Worm (Caenorhabditis elegans) whole organism, L1 larva: ENCODE measurements around the gene R160.5.

Experiments
- C04F5.9 ChIP-seq: sonication (generic microtip); optimal IDR thresholded peaks from 2 replicates; lab custom pipeline; 2016; ENCODE audit warnings: missing genetic modification characterization, missing compliant biosample characterization
- C16A3.4 ChIP-seq: fragments of 150-350 bp; optimal IDR thresholded peaks from 2 replicates; lab custom pipeline; 2014; ENCODE audit warnings: missing biosample characterization, missing genetic modification characterization
- F16B12.6 ChIP-seq: fragments of 150-350 bp; optimal IDR thresholded peaks from 2 replicates; lab custom pipeline; 2014; ENCODE audit warnings: missing biosample characterization, missing genetic modification characterization
- Y116A8C.19 ChIP-seq: sonication (generic microtip); optimal IDR thresholded peaks from 2 replicates; lab custom pipeline; 2016; ENCODE audit warnings: missing compliant biosample characterization, missing genetic modification characterization, borderline replicate concordance
- alr-1 ChIP-seq: fragments of 200-800 bp; sonication (Bioruptor generic); optimal IDR thresholded peaks from 2 replicates; lab custom pipeline; 2018; ENCODE audit warnings: borderline replicate concordance, mild to moderate bottlenecking, missing genetic modification characterization, missing compliant biosample characterization
- ama-1 ChIP-seq: fragments of 150-350 bp; optimal IDR thresholded peaks from 2 replicates; lab custom pipeline; 2014
- blmp-1 ChIP-seq: fragments of 150-350 bp; optimal IDR thresholded peaks from 2 replicates; lab custom pipeline; 2014; ENCODE audit warnings: missing biosample characterization, missing genetic modification characterization
- ceh-63 ChIP-seq: fragments of 200-800 bp; sonication (Bioruptor generic); optimal IDR thresholded peaks from 2 replicates; lab custom pipeline; 2018; ENCODE audit warnings: mild to moderate bottlenecking, missing genetic modification characterization, missing compliant biosample characterization
- ceh-8 ChIP-seq: fragments of 200-800 bp; sonication (Bioruptor generic); optimal IDR thresholded peaks from 2 replicates; lab custom pipeline; 2018; ENCODE audit warnings: mild to moderate bottlenecking, missing genetic modification characterization, moderate library complexity, missing compliant biosample characterization
- ceh-82 ChIP-seq, 3 experiments: fragments of 150-350 bp in 1 of 3; sonication (generic microtip) in 2 of 3; optimal IDR thresholded peaks; 2 replicates each; lab custom pipeline; 2014 to 2017; ENCODE audit warnings: missing biosample characterization in 3 of 3, missing genetic modification characterization in 3 of 3
- ceh-90 ChIP-seq: sonication (generic microtip); optimal IDR thresholded peaks from 2 replicates; lab custom pipeline; 2016; ENCODE audit warnings: missing genetic modification characterization, missing compliant biosample characterization
- dsc-1 ChIP-seq: sonication (generic microtip); optimal IDR thresholded peaks from 2 replicates; lab custom pipeline; 2016; ENCODE audit warnings: mild to moderate bottlenecking, missing genetic modification characterization, missing compliant biosample characterization
- egl-13 ChIP-seq: sonication (generic microtip); optimal IDR thresholded peaks from 2 replicates; lab custom pipeline; 2016; ENCODE audit warnings: missing genotype, missing genetic modification reagents, missing genetic modification characterization, missing compliant biosample characterization
- egl-27 ChIP-seq, 2 experiments: fragments of 150-350 bp in 1 of 2; sonication (generic microtip); optimal IDR thresholded peaks; 3 replicates each; lab custom pipeline; 2017 to 2018; ENCODE audit warnings: missing biosample characterization in 2 of 2, missing genetic modification characterization in 2 of 2, missing genetic modification reagents in 2 of 2
- elt-2 ChIP-seq: sonication (generic microtip); optimal IDR thresholded peaks from 2 replicates; lab custom pipeline; 2016; ENCODE audit warnings: missing genetic modification characterization, mild to moderate bottlenecking, inconsistent platforms, missing compliant biosample characterization, missing genetic modification reagents
- elt-3 ChIP-seq, 6 experiments: fragments of 150-350 bp in 1 of 6; sonication (generic microtip); optimal IDR thresholded peaks; 2 replicates each; lab custom pipeline; 2017 to 2018; ENCODE audit warnings: missing biosample characterization in 6 of 6, missing genetic modification characterization in 6 of 6, inconsistent platforms in 1 of 6
- ets-5 ChIP-seq: fragments of 200-800 bp; sonication (Bioruptor generic); IDR thresholded peaks from 2 replicates; pipeline ENCODE4 v1.3.6; 2022; ENCODE audit warnings: missing genetic modification characterization, missing compliant biosample characterization
- fkh-8 ChIP-seq: sonication (generic microtip); optimal IDR thresholded peaks from 2 replicates; lab custom pipeline; 2016; ENCODE audit warnings: mild to moderate bottlenecking, missing genetic modification characterization, missing compliant biosample characterization
- fos-1 ChIP-seq: fragments of 150-350 bp; optimal IDR thresholded peaks from 2 replicates; lab custom pipeline; 2014; ENCODE audit warnings: missing biosample characterization, missing genetic modification characterization
- grh-1 ChIP-seq: fragments of 200-800 bp; sonication (Bioruptor generic); IDR thresholded peaks from 2 replicates; pipeline ENCODE4 v1.3.6; 2022; ENCODE audit warnings: missing genetic modification reagents, missing genetic modification characterization, missing compliant biosample characterization
- isw-1 ChIP-seq: fragments of 200-800 bp; sonication (Bioruptor generic); IDR thresholded peaks from 2 replicates; pipeline ENCODE4 v1.3.6; 2022; ENCODE audit warnings: missing genetic modification characterization, missing compliant biosample characterization
- jun-1 ChIP-seq: fragments of 150-350 bp; optimal IDR thresholded peaks from 2 replicates; lab custom pipeline; 2014; ENCODE audit warnings: missing biosample characterization, missing genetic modification reagents, missing genetic modification characterization
- lin-14 ChIP-seq: fragments of 200-800 bp; sonication (Bioruptor generic); optimal IDR thresholded peaks from 2 replicates; lab custom pipeline; 2018; ENCODE audit warnings: mild to moderate bottlenecking, missing genetic modification characterization, moderate library complexity, missing compliant biosample characterization
- lin-15B ChIP-seq: fragments of 150-350 bp; sonication (generic microtip); optimal IDR thresholded peaks from 3 replicates; lab custom pipeline; 2014; ENCODE audit warnings: missing biosample characterization, missing genetic modification characterization
- lin-35 ChIP-seq, 2 experiments: fragments of 150-350 bp; optimal IDR thresholded peaks; 2 replicates each; lab custom pipeline; 2014; ENCODE audit warnings: missing biosample characterization in 2 of 2, missing genetic modification characterization in 2 of 2, missing genetic modification reagents in 2 of 2
- mab-9 ChIP-seq: fragments of 200-800 bp; sonication (Bioruptor generic); IDR thresholded peaks from 2 replicates; pipeline ENCODE4 v1.3.6; 2022; ENCODE audit warnings: missing genetic modification reagents, missing genetic modification characterization, missing compliant biosample characterization
- mep-1 ChIP-seq: fragments of 150-350 bp; optimal IDR thresholded peaks from 2 replicates; lab custom pipeline; 2014; ENCODE audit warnings: missing biosample characterization, missing genetic modification characterization
- nhr-12 ChIP-seq: sonication (generic microtip); optimal IDR thresholded peaks from 2 replicates; lab custom pipeline; 2017; ENCODE audit warnings: missing biosample characterization, missing genetic modification characterization
- nhr-19 ChIP-seq: fragments of 200-800 bp; sonication (Bioruptor generic); conservative IDR thresholded peaks from 2 replicates; pipeline ENCODE4 v1.3.6; 2022; ENCODE audit warnings: missing genetic modification characterization, missing compliant biosample characterization
- nhr-20 ChIP-seq: sonication (generic microtip); optimal IDR thresholded peaks from 2 replicates; lab custom pipeline; 2016; ENCODE audit warnings: mild to moderate bottlenecking, missing genetic modification characterization, missing compliant biosample characterization
- nhr-47 ChIP-seq: sonication (generic microtip); optimal IDR thresholded peaks from 2 replicates; lab custom pipeline; 2016; ENCODE audit warnings: mild to moderate bottlenecking, missing genetic modification characterization, moderate library complexity, missing compliant biosample characterization
- nhr-71 ChIP-seq: sonication (generic microtip); optimal IDR thresholded peaks from 2 replicates; lab custom pipeline; 2016; ENCODE audit warnings: mild to moderate bottlenecking, missing genetic modification characterization, moderate library complexity, missing compliant biosample characterization
- nhr-77 ChIP-seq: fragments of 150-350 bp; optimal IDR thresholded peaks from 2 replicates; lab custom pipeline; 2014; ENCODE audit warnings: missing biosample characterization, missing genetic modification characterization
- nhr-85 ChIP-seq: sonication (generic microtip); peaks from one replicate; lab custom pipeline; 2016; ENCODE audit warnings: missing genetic modification characterization, inconsistent platforms, missing compliant biosample characterization
- pax-3 ChIP-seq: fragments of 200-800 bp; sonication (Bioruptor generic); optimal IDR thresholded peaks from 2 replicates; lab custom pipeline; 2018; ENCODE audit warnings: mild to moderate bottlenecking, missing genetic modification characterization, moderate library complexity, missing compliant biosample characterization
- rnt-1 ChIP-seq: sonication (generic microtip); optimal IDR thresholded peaks from 2 replicates; lab custom pipeline; 2016; ENCODE audit warnings: mild to moderate bottlenecking, missing genetic modification characterization, moderate library complexity, missing compliant biosample characterization
- snu-23 ChIP-seq: sonication (generic microtip); optimal IDR thresholded peaks from 2 replicates; lab custom pipeline; 2016; ENCODE audit warnings: missing genetic modification characterization, missing compliant biosample characterization
- sox-4 ChIP-seq: sonication (generic microtip); optimal IDR thresholded peaks from 2 replicates; lab custom pipeline; 2016; ENCODE audit warnings: missing genetic modification characterization, missing compliant biosample characterization
- sptf-1 ChIP-seq: fragments of 150-350 bp; optimal IDR thresholded peaks from 2 replicates; lab custom pipeline; 2014; ENCODE audit warnings: missing biosample characterization, missing genetic modification characterization
- sup-37 ChIP-seq: fragments of 200-800 bp; sonication (Bioruptor generic); optimal IDR thresholded peaks from 2 replicates; lab custom pipeline; 2018; ENCODE audit warnings: mild to moderate bottlenecking, missing genetic modification characterization, missing compliant biosample characterization
- unc-130 ChIP-seq: fragments of 150-350 bp; optimal IDR thresholded peaks from 2 replicates; lab custom pipeline; 2017; ENCODE audit warnings: missing biosample characterization, missing genetic modification characterization, inconsistent platforms
- unc-62 ChIP-seq: fragments of 150-350 bp; optimal IDR thresholded peaks from 2 replicates; lab custom pipeline; 2014; ENCODE audit warnings: missing biosample characterization, missing genetic modification reagents, missing genetic modification characterization
- unc-98 ChIP-seq: fragments of 200-800 bp; sonication (Bioruptor generic); IDR thresholded peaks from 2 replicates; pipeline ENCODE4 v1.3.6; 2022; ENCODE audit warnings: missing genetic modification characterization, missing compliant biosample characterization
- vab-15 ChIP-seq: sonication (generic microtip); optimal IDR thresholded peaks from 2 replicates; lab custom pipeline; 2017; ENCODE audit warnings: missing genotype, mild to moderate bottlenecking, missing genetic modification characterization, missing compliant biosample characterization
- xbp-1 ChIP-seq: sonication (generic microtip); optimal IDR thresholded peaks from 2 replicates; lab custom pipeline; 2016; ENCODE audit warnings: missing genetic modification characterization, missing compliant biosample characterization
- ztf-11 ChIP-seq, 2 experiments: sonication (generic microtip); optimal IDR thresholded peaks; 2 replicates each; lab custom pipeline; 2016 to 2017; ENCODE audit warnings: missing genetic modification characterization in 2 of 2, missing biosample characterization in 1 of 2, missing compliant biosample characterization in 1 of 2

R160.5 gene

DNA sequence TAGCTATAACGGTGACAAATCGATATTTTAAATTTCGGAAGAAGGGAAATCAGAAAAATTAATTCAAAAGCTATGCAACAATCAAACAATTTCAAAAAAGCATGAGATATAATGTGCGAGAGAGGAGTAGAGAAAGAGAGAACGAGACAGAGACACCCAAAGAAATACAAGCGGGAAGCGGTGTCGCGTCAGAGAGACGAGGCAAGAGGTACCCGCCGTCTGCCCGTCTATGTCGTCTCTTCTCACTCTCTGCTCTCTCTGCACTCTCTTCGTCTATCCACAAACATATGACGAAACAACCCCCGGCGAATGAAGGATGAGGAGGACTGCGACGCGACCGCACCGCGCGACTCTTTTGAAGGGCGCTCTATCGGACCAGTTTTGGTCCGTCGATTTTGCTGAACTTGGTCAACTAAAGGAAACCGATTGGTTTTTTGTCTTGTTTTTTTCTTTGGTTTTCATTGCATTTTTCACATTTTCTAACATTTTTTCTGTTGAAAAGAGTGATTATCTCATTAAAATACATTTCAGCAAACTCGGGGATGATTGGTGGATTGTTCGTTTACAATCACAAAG, 18.3 kb upstream of the R160.5 start, which contains the start of gene dpy-23 (continued):
- TF ChIP-seq sup-37 (GFP tag; lab: Kevin White, UChicago) (peak; percentile 17), unc-62 (no peak), egl-27 (tag; optimal IDR thresholded peaks at IDR 0.05; lab: Kevin White, UChicago) (peak; percentile 76 to 86), nhr-47 (tag; lab: Kevin White, UChicago) (peak; percentile 94), mab-9 (GFP tag; lab: Robert Waterston, UW) (peak; percentile 64; the same call in 1 of the 2 replicates), ceh-63 (GFP tag; lab: Kevin White, UChicago) (no peak), fos-1 (peak; percentile 91), C04F5.9 (tag; lab: Kevin White, UChicago) (peak; percentile 8), alr-1 (tag; lab: Kevin White, UChicago) (no peak), ceh-90 (tag; lab: Kevin White, UChicago) (no peak), sptf-1 (tag; lab: Kevin White, UChicago) (no peak), sox-4 (tag; lab: Kevin White, UChicago) (peak; percentile 74)

DNA sequence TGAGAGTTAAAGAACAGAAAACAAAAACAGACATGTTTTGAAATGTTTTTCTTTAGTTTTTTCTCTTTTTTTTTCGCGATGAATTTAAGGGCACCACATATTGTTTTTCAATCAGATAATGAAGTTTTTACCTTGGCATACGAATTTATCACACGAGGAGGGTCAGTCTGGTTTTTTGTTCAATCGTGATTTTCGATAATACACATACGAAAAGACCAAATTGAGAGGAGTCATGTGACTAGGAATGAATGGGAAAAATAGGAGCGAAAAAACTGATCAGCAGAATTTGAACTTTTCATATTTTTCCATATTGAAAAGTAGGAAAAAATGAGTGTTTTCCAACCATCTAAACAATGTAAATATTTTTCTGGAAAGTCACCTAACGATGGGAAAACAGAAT, 15.8 kb upstream of the R160.5 start:
- no peak for TF ChIP-seq F16B12.6 (tag; lab: Kevin White, UChicago)
- TF ChIP-seq jun-1 = no peak
- no peak for TF ChIP-seq ceh-63 (GFP tag; lab: Kevin White, UChicago)
- TF ChIP-seq grh-1 (GFP tag; lab: Robert Waterston, UW) = no peak; the same call in 1 of the 2 replicates
- TF ChIP-seq vab-15 (tag; lab: Kevin White, UChicago) = no peak
- TF ChIP-seq lin-15B (tag; lab: Kevin White, UChicago) = no peak
- TF ChIP-seq C04F5.9 (tag; lab: Kevin White, UChicago) = no peak
- TF ChIP-seq elt-2 (tag; lab: Kevin White, UChicago) = no peak
- no peak for TF ChIP-seq nhr-19 (GFP tag; lab: Robert Waterston, UW)
- no peak for TF ChIP-seq mab-9 (GFP tag; lab: Robert Waterston, UW)
- no peak for TF ChIP-seq rnt-1 (tag; lab: Kevin White, UChicago)
- peak; percentile 61 for TF ChIP-seq nhr-20 (tag; lab: Kevin White, UChicago)
- no peak for TF ChIP-seq egl-13 (tag; lab: Kevin White, UChicago)
- no peak for TF ChIP-seq egl-27 (tag; optimal IDR thresholded peaks at IDR 0.05; lab: Kevin White, UChicago)
- TF ChIP-seq mep-1 = peak; percentile 21
- no peak for TF ChIP-seq unc-62
- TF ChIP-seq nhr-71 (tag; lab: Kevin White, UChicago) = peak; percentile 51
- no peak for TF ChIP-seq xbp-1 (tag; lab: Kevin White, UChicago)
- TF ChIP-seq elt-3 (tag; optimal IDR thresholded peaks at IDR 0.05; lab: Kevin White, UChicago) = peak in 1 of 6 experiments; percentile 13
- no peak for TF ChIP-seq nhr-12
- TF ChIP-seq nhr-85 = peak; percentile 76
- TF ChIP-seq fos-1 = no peak
- TF ChIP-seq unc-98 = no peak
- no peak for TF ChIP-seq ztf-11 (tag; optimal IDR thresholded peaks at IDR 0.05; lab: Kevin White, UChicago)
- no peak for TF ChIP-seq dsc-1
- TF ChIP-seq Y116A8C.19 (tag; lab: Kevin White, UChicago) = no peak
- TF ChIP-seq C16A3.4 (tag; lab: Kevin White, UChicago) = peak; percentile 1
- TF ChIP-seq nhr-47 (tag; lab: Kevin White, UChicago) = peak; percentile 3
- TF ChIP-seq ets-5 (GFP tag; lab: Robert Waterston, UW) = no peak
- TF ChIP-seq sup-37 (GFP tag; lab: Kevin White, UChicago) = no peak
- no peak for TF ChIP-seq nhr-77 (tag; lab: Kevin White, UChicago)
- TF ChIP-seq ceh-8 (GFP tag; lab: Kevin White, UChicago) = no peak
- TF ChIP-seq ceh-82 (tag; optimal IDR thresholded peaks at IDR 0.05; lab: Kevin White, UChicago) = no peak
- peak; percentile 8 for TF ChIP-seq unc-130 (tag; lab: Kevin White, UChicago)
- no peak for TF ChIP-seq fkh-8 (tag; lab: Kevin White, UChicago)
- no peak for TF ChIP-seq pax-3 (tag; lab: Kevin White, UChicago)
- no peak for TF ChIP-seq ama-1
- peak; percentile 59 for TF ChIP-seq lin-14 (GFP tag; lab: Kevin White, UChicago)
- TF ChIP-seq lin-35 (GFP tag; optimal IDR thresholded peaks at IDR 0.05; lab: Kevin White, UChicago) = peak in 1 of 2 experiments; percentile 51
- TF ChIP-seq blmp-1 (tag; lab: Kevin White, UChicago) = peak; percentile 4
- peak; percentile 54 for TF ChIP-seq snu-23
- no peak for TF ChIP-seq isw-1
- TF ChIP-seq sox-4 (tag; lab: Kevin White, UChicago) = no peak
